Worm (Caenorhabditis elegans): ENCODE data around the gene glr-5.
"Not testable (repeated sequence)": the region's sequence is repeated elsewhere in the genome, so short reads cannot be mapped to it uniquely, and the experiment has no call there.

The glr-5 gene

DNA sequence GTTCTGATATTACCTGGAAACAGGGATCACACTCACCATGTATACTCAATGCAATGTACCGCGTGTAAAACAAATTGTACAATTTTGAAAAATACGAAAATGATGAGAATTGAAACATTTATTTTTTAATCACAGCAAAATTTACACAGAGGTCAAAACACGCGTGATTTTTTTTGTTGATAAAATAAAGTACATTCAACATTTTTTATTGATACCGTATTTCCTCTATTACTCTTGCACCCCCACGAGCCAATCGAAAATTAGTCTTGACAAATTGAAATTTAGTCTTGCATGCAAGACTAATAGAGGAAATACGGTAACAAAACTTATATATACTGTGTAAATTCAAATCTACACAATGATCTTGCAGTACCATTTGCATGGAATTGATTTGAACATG is 28.6 kb upstream of the glr-5 start, which contains the start of gene ZC190.8:
Gene ZC190.8, minus strand, starts transcription at position 101 of the 400 bp plus-strand sequence.
- TF ChIP-seq unc-55 (GFP tag; optimal IDR thresholded peaks at IDR 0.05) = no peak
- no peak for TF ChIP-seq nhr-129 (tag; optimal IDR thresholded peaks at IDR 0.05)
- no peak for TF ChIP-seq fos-1 (tag; optimal IDR thresholded peaks at IDR 0.05)
- TF ChIP-seq nhr-11 (tag; optimal IDR thresholded peaks at IDR 0.05) = no peak
- TF ChIP-seq alr-1 (tag; optimal IDR thresholded peaks at IDR 0.05) = no peak
- TF ChIP-seq skn-1 (tag; optimal IDR thresholded peaks at IDR 0.05) = no peak
- TF ChIP-seq lin-11 (tag; optimal IDR thresholded peaks at IDR 0.05) = no peak
- no peak for TF ChIP-seq ztf-11 (tag; optimal IDR thresholded peaks at IDR 0.05)
- no peak for TF ChIP-seq R02D3.7 (tag; optimal IDR thresholded peaks at IDR 0.05)
- TF ChIP-seq ama-1 (optimal IDR thresholded peaks at IDR 0.05) = no peak

DNA sequence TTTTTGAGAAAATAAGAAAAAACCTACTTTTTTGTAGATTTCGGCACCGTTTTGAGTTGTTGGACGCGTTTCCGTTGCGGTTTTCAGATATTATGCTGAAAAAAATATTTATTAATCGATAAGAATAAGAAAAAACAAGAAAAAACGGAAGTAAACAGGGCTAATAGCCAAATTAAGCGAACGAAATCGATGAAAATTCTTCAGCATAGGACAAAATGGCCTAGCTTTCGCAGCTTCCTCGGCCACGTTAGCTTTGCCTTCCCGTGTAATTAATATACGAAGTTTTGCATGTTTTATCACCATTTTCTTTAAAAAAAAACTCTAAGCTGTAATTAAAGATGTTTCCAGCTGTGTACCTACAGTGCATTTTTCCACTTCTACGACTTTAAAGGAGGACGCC is 20.1 kb upstream of the glr-5 start, which contains the start of gene ZC190.10:
Gene ZC190.10, minus strand, starts transcription at position 101 of the 400 bp plus-strand sequence.
- TF ChIP-seq nhr-12, ZK546.5, peb-1 (tag; optimal IDR thresholded peaks at IDR 0.05): not testable (repeated sequence)

DNA sequence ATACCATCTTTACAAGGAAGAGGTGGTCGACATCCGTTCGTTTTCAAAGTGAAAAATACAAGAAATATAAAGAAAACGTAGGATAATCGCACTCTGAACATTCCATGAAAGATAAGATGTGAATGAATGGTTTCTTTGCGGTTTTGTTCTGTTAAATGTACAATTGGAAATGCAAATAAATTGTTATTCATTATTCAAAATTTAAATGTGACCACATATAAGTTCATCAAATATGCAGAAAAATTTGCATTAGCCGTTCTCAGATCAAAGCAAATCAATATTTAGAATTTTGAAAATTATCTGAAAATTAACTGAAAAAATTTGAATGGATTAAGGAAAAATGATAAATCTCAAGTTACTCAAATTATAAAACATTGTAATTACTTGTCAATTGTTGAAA is 4.4 kb upstream of the glr-5 start, which contains the start of gene ZC178.2:
Gene ZC178.2, minus strand, starts transcription at position 101 of the 400 bp plus-strand sequence.
- TF ChIP-seq ZK546.5 (tag; optimal IDR thresholded peaks at IDR 0.05) (no peak), ztf-11 (tag; optimal IDR thresholded peaks at IDR 0.05) (no peak), C34F6.9 (tag; optimal IDR thresholded peaks at IDR 0.05) (no peak), nhr-23 (tag; optimal IDR thresholded peaks at IDR 0.05) (no peak), ztf-1 (GFP tag; conservative IDR thresholded peaks at IDR 0.05) (no peak), gmeb-1 (tag; optimal IDR thresholded peaks at IDR 0.05) (no peak), ztf-4 (tag; optimal IDR thresholded peaks at IDR 0.05) (no peak), ceh-82 (tag; optimal IDR thresholded peaks at IDR 0.05) (no peak), nhr-77 (tag; optimal IDR thresholded peaks at IDR 0.05) (no peak), fos-1 (tag; optimal IDR thresholded peaks at IDR 0.05) (no peak), snpc-4 (tag; optimal IDR thresholded peaks at IDR 0.05) (no peak), F13H6.1 (tag; optimal IDR thresholded peaks at IDR 0.05) (no peak), nhr-129 (tag; optimal IDR thresholded peaks at IDR 0.05) (no peak), unc-39 (tag; optimal IDR thresholded peaks at IDR 0.05) (no peak), mbf-1 (tag; optimal IDR thresholded peaks at IDR 0.05) (no peak)

DNA sequence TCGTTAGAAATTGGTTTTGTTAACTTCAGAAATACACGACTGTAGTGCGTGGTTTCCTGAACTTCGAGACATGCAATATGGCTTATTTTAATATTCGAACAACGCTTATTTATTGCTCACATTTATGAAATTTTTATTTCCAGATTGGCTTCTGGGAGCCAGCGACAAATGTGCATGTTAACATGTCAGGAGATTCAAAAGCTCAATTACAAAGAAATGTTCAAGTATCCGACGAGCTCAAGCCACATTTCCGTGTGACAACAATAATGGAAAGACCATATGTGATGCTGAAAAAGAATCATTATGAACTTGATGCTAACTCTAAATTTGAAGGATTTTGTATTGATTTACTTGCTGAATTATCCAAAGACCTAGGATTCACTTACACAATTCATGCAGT is 2.1 kb downstream of the glr-5 start:
- TF ChIP-seq Y55F3AM.14 (GFP tag; optimal IDR thresholded peaks at IDR 0.05) (no peak), dmd-4 (tag; optimal IDR thresholded peaks at IDR 0.05) (no peak), ztf-11 (tag; optimal IDR thresholded peaks at IDR 0.05) (no peak), nhr-25 (tag; optimal IDR thresholded peaks at IDR 0.05) (no peak), unc-39 (tag; optimal IDR thresholded peaks at IDR 0.05) (no peak), peb-1 (tag; optimal IDR thresholded peaks at IDR 0.05) (no peak), ama-1 (optimal IDR thresholded peaks at IDR 0.05) (no peak), sma-9 (GFP tag; optimal IDR thresholded peaks at IDR 0.05) (no peak), sma-9 (tag; optimal IDR thresholded peaks at IDR 0.05) (no peak), lin-13 (GFP tag; optimal IDR thresholded peaks at IDR 0.05) (no peak), sem-4 (tag; optimal IDR thresholded peaks at IDR 0.05) (no peak), unc-55 (GFP tag; optimal IDR thresholded peaks at IDR 0.05) (no peak), blmp-1 (tag; optimal IDR thresholded peaks at IDR 0.05; ENCODE audit: insufficient read depth) (no peak), R02D3.7 (tag; optimal IDR thresholded peaks at IDR 0.05) (no peak), mab-5 (tag; optimal IDR thresholded peaks at IDR 0.05) (no peak), nhr-237 (tag; optimal IDR thresholded peaks at IDR 0.05) (no peak), ztf-1 (GFP tag; conservative IDR thresholded peaks at IDR 0.05) (no peak), fos-1 (tag; optimal IDR thresholded peaks at IDR 0.05) (no peak)

DNA sequence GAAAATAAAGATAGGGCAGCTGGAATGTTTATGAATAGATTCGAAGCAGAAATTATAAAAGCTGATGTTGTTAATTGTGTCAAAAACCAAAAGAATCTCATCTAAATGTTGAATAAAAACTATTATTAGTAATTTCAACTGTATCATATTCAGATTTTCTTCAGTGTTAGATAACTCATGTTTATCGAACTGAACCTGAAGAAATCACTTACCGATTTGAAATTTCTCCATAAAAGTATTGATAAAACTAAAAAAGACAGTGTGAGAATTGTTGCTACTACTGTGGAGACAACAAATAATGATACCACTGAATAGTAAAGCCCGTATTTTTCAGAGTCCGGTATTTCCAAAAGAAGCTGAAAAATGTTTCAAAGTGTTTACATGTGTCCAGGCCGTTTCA is 5.9 kb downstream of the glr-5 start, which contains the start of gene ZC196.8:
Gene ZC196.8, minus strand, starts transcription at position 101 of the 400 bp plus-strand sequence.
- TF ChIP-seq sma-3 (GFP tag; optimal IDR thresholded peaks at IDR 0.05); egl-27 (tag; optimal IDR thresholded peaks at IDR 0.05); nhr-237 (tag; optimal IDR thresholded peaks at IDR 0.05): not testable (repeated sequence)
